Fruit fly (Drosophila melanogaster) whole organism, prepupa: ENCODE measurements around the gene CG11398.

Experiments
- Blimp-1 ChIP-seq: fragments of 200-800 bp; sonication (Bioruptor generic); optimal IDR thresholded peaks from 3 replicates; lab custom pipeline; 2017; ENCODE audit warnings: missing biosample characterization, missing genetic modification characterization, mild to moderate bottlenecking, moderate library complexity, missing genetic modification reagents
- CG10669 ChIP-seq: fragments of 200-800 bp; sonication (Bioruptor generic); optimal IDR thresholded peaks from 3 replicates; lab custom pipeline; 2018; ENCODE audit warnings: missing biosample characterization, mild to moderate bottlenecking, missing genetic modification characterization, moderate library complexity
- CG15336 ChIP-seq: fragments of 200-800 bp; sonication (Bioruptor generic); IDR thresholded peaks from 2 replicates; pipeline ENCODE4 v1.3.6; 2022; ENCODE audit warnings: missing biosample characterization, missing genetic modification characterization
- CG16779 ChIP-seq: fragments of 200-800 bp; sonication (Bioruptor generic); optimal IDR thresholded peaks from 3 replicates; lab custom pipeline; 2017; ENCODE audit warnings: missing biosample characterization, mild to moderate bottlenecking, missing genetic modification characterization
- CG31627 ChIP-seq: fragments of 200-800 bp; sonication (Bioruptor generic); optimal IDR thresholded peaks from 3 replicates; lab custom pipeline; 2016; ENCODE audit warnings: missing biosample characterization, missing genetic modification characterization
- CG32006 ChIP-seq: fragments of 200-800 bp; sonication (Bioruptor generic); optimal IDR thresholded peaks from 3 replicates; lab custom pipeline; 2017; ENCODE audit warnings: missing biosample characterization, mild to moderate bottlenecking, missing genetic modification characterization
- CG34406 ChIP-seq: fragments of 200-800 bp; sonication (Bioruptor generic); optimal IDR thresholded peaks from 3 replicates; lab custom pipeline; 2016; ENCODE audit warnings: missing biosample characterization, missing genetic modification characterization
- CG4318 ChIP-seq: fragments of 200-800 bp; sonication (Bioruptor generic); optimal IDR thresholded peaks from 3 replicates; lab custom pipeline; 2017; ENCODE audit warnings: missing biosample characterization, mild to moderate bottlenecking, missing genetic modification characterization
- CG6163 ChIP-seq: fragments of 200-800 bp; sonication (Bioruptor generic); IDR thresholded peaks from 3 replicates; pipeline ENCODE4 v1.3.6; 2022; ENCODE audit warnings: missing biosample characterization, missing genetic modification characterization
- Eip75B ChIP-seq: fragments of 200-800 bp; sonication (Bioruptor generic); optimal IDR thresholded peaks from 3 replicates; lab custom pipeline; 2016; ENCODE audit warnings: missing biosample characterization, missing genetic modification characterization
- Eip78C ChIP-seq: fragments of 200-800 bp; sonication (Bioruptor generic); peaks from one replicate; lab custom pipeline; 2016; ENCODE audit warnings: missing biosample characterization, missing genetic modification characterization
- Eip93F ChIP-seq: fragments of 200-800 bp; sonication (Bioruptor generic); optimal IDR thresholded peaks from 2 replicates; lab custom pipeline; 2016; ENCODE audit warnings: missing biosample characterization, mild to moderate bottlenecking, missing genetic modification characterization
- Ets21C ChIP-seq: fragments of 200-800 bp; sonication (Bioruptor generic); optimal IDR thresholded peaks from 3 replicates; lab custom pipeline; 2016; ENCODE audit warnings: missing biosample characterization, missing genetic modification characterization
- Ets96B ChIP-seq: fragments of 200-800 bp; optimal IDR thresholded peaks from 2 replicates; lab custom pipeline; 2019; ENCODE audit warnings: missing biosample characterization, mild to moderate bottlenecking, missing genetic modification characterization, moderate library complexity
- Hr38 ChIP-seq: sonication (Bioruptor generic); optimal IDR thresholded peaks from 2 replicates; lab custom pipeline; 2016; ENCODE audit warnings: missing biosample characterization, missing genetic modification characterization
- Hr39 ChIP-seq: fragments of 200-800 bp; sonication (Bioruptor generic); optimal IDR thresholded peaks from 2 replicates; lab custom pipeline; 2016; ENCODE audit warnings: missing biosample characterization, missing genetic modification characterization
- Hr4 ChIP-seq: fragments of 200-800 bp; sonication (Bioruptor generic); optimal IDR thresholded peaks from 3 replicates; lab custom pipeline; 2016; ENCODE audit warnings: missing biosample characterization, missing genetic modification characterization
- Met ChIP-seq: fragments of 200-800 bp; sonication (Bioruptor generic); optimal IDR thresholded peaks from 3 replicates; lab custom pipeline; 2016; ENCODE audit warnings: missing biosample characterization, missing genetic modification characterization
- OdsH ChIP-seq: fragments of 200-800 bp; sonication (Bioruptor generic); optimal IDR thresholded peaks from 3 replicates; lab custom pipeline; 2016; ENCODE audit warnings: missing biosample characterization, missing genetic modification characterization
- Sox102F ChIP-seq: fragments of 200-800 bp; sonication (Bioruptor generic); optimal IDR thresholded peaks from 2 replicates; lab custom pipeline; 2016; ENCODE audit warnings: missing biosample characterization, mild to moderate bottlenecking, missing genetic modification characterization
- Sox14 ChIP-seq: fragments of 200-800 bp; sonication (Bioruptor generic); optimal IDR thresholded peaks from 3 replicates; lab custom pipeline; 2016; ENCODE audit warnings: missing biosample characterization, missing genetic modification characterization
- Sox15 ChIP-seq: fragments of 200-800 bp; sonication (Bioruptor generic); optimal IDR thresholded peaks from 3 replicates; lab custom pipeline; 2016; ENCODE audit warnings: missing biosample characterization, missing genetic modification characterization
- achi ChIP-seq: fragments of 200-800 bp; sonication (Bioruptor generic); optimal IDR thresholded peaks from 3 replicates; lab custom pipeline; 2016; ENCODE audit warnings: missing biosample characterization, missing genetic modification characterization
- acj6 ChIP-seq: fragments of 200-800 bp; sonication (Bioruptor generic); optimal IDR thresholded peaks from 3 replicates; lab custom pipeline; 2016; ENCODE audit warnings: missing biosample characterization, missing genetic modification characterization
- cyc ChIP-seq: fragments of 200-800 bp; sonication (Bioruptor generic); optimal IDR thresholded peaks from 3 replicates; lab custom pipeline; 2016; ENCODE audit warnings: missing biosample characterization, missing genetic modification characterization
- eg ChIP-seq: fragments of 200-800 bp; sonication (Bioruptor generic); IDR thresholded peaks from 3 replicates; pipeline ENCODE4 v1.3.6; 2022; ENCODE audit warnings: missing biosample characterization, missing genetic modification characterization
- esn ChIP-seq: fragments of 200-800 bp; sonication (Bioruptor generic); optimal IDR thresholded peaks from 2 replicates; lab custom pipeline; 2016; ENCODE audit warnings: missing biosample characterization, mild to moderate bottlenecking, missing genetic modification characterization, moderate library complexity
- fd59A ChIP-seq: fragments of 200-800 bp; sonication (Bioruptor generic); optimal IDR thresholded peaks from 2 replicates; lab custom pipeline; 2017; ENCODE audit warnings: missing biosample characterization, mild to moderate bottlenecking, missing genetic modification characterization, missing genetic modification reagents
- fkh ChIP-seq: fragments of 200-800 bp; sonication (Bioruptor generic); optimal IDR thresholded peaks from 3 replicates; lab custom pipeline; 2017; ENCODE audit warnings: missing biosample characterization, mild to moderate bottlenecking, missing genetic modification characterization, moderate library complexity
- lz ChIP-seq: fragments of 200-800 bp; sonication (Bioruptor generic); optimal IDR thresholded peaks from 3 replicates; lab custom pipeline; 2016; ENCODE audit warnings: missing biosample characterization, missing genetic modification characterization
- net ChIP-seq: fragments of 200-800 bp; sonication (Bioruptor generic); optimal IDR thresholded peaks from 3 replicates; lab custom pipeline; 2016; ENCODE audit warnings: missing biosample characterization, missing genetic modification characterization
- spab ChIP-seq: fragments of 200-800 bp; sonication (Bioruptor generic); optimal IDR thresholded peaks from 2 replicates; lab custom pipeline; 2017; ENCODE audit warnings: missing biosample characterization, mild to moderate bottlenecking, missing genetic modification characterization, missing genetic modification reagents
- svp ChIP-seq: fragments of 200-800 bp; sonication (Bioruptor generic); peaks from one replicate; lab custom pipeline; 2016; ENCODE audit warnings: missing biosample characterization, missing genetic modification characterization
- topi ChIP-seq: fragments of 200-800 bp; sonication (Bioruptor generic); optimal IDR thresholded peaks from 3 replicates; lab custom pipeline; 2016; ENCODE audit warnings: missing biosample characterization, missing genetic modification characterization
- vri ChIP-seq: fragments of 200-800 bp; sonication (Bioruptor generic); optimal IDR thresholded peaks from 3 replicates; lab custom pipeline; 2016; ENCODE audit warnings: missing biosample characterization, mild to moderate bottlenecking, missing genetic modification characterization

CG11398 gene

DNA sequence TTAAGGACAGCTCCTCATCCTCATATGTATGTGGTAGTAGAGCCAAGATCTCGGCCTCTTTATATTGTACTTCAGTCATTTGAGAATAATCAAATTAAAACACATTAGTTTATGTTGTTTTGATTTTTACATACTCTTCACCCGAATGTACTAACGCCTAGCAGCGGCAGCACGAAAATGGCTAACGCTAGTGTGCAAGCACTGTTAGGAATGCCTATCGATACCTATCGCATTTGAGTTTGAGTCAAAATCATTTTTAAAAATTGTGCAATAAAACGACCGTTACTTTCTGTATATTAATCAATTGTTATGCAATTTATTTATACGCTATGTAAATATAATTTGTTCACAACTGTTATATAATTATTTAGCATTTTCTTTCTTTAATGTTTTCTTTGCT lies at the start of gene CG11398:
CG11398 (minus strand) TSS at position 157 of the 400 bp plus-strand sequence.
- TF ChIP-seq topi (GFP tag; lab: Kevin White, UChicago) (peak; percentile 7), achi (no peak), CG6163 (no peak), Sox14 (peak; percentile 14), esn (GFP tag; lab: Kevin White, UChicago) (no peak), Ets96B (no peak), Eip78C (GFP tag; lab: Kevin White, UChicago) (peak; percentile 30), Eip75B (GFP tag; lab: Kevin White, UChicago) (no peak)

DNA sequence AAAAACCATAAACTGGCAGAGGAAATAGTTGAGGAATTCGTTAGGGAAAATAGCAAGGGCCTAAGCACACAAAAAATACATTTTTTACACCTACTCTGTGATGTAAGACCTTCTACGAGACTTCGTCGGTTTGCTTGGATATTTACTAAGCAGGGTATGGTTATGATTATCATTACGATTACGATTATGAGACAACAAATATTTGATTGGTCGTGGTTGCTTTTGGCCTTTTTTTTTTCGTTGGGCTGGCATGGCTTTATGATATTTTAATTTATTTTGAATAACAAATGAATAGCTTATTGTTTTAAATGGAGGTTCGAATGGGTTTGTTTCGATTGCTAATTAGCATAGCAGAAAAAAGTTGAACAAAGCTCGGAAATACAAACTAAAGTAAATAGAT lies 49.6 kb upstream of the CG11398 start:
- TF ChIP-seq Hr38 (no peak), fkh (peak; percentile 64)

DNA sequence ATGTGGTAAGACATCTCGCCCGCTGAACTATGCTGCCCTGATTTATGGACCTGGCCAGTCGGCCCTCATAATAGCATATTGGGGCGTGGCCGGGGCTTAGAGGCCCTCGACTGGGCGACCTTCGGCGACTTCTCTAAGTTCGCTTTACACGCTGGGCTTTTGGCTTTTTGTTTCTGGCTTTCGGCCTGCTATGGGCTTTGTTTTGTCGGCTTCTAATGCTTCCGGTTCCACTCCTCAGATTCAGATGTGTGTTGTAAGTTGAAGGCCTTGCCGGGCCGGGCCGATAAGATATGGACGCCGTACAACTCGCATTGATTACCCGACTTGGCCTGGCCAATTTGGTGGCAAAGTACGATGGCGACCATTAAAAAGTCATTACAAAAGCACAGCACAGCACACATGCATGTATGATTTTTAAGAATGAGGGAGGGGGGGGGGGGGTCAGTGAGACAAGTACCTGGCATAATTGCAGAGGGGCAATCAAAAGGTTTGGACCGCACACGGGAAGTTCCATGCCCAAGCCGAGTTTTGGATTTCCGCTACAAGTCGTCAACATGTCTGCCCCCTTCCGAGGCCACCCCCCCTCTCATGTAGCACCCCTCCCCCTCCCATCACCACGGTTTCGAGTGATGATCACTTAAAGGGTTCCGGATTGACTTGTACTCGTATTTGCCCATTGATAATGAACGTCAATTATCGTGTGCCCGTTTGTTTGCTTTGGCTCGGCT lies 47.7 kb upstream of the CG11398 start:
- TF ChIP-seq spab (GFP tag; lab: Kevin White, UChicago) (no peak), CG34406 (GFP tag; lab: Kevin White, UChicago) (no peak), Ets96B (no peak), fkh (peak; percentile 68)

DNA sequence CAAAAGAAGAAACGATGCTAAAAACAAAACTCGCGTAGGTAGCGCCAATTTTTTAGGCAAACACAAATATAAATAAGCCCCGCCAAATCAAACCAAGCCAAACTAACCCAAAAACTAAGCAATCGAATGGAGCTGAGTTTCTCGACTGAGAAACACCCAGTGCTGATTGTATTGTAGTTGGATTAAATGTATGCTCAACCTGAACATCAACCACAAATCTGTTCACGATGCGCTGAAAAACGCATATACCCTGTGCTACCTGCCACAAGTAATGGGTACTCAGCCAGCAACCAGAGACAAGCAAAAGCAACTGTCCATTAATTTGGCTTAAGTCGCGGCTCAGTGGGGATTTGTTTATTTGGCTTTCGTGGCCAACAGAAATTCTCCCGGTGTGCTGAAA lies 45.4 kb upstream of the CG11398 start:
- 0 out of 3 replicates have a peak, but pooled peaks have one; percentile 15 for TF ChIP-seq eg (GFP tag; lab: Robert Waterston, UW)
- TF ChIP-seq Hr39 (GFP tag; lab: Kevin White, UChicago): peak; percentile 5
- no peak for TF ChIP-seq Sox15
- TF ChIP-seq Hr4 (GFP tag; lab: Kevin White, UChicago): peak; percentile 42
- TF ChIP-seq CG31627 (GFP tag; lab: Kevin White, UChicago): no peak
- peak; percentile 30 for TF ChIP-seq fkh
- peak; percentile 28 for TF ChIP-seq OdsH
- TF ChIP-seq svp (GFP tag; lab: Kevin White, UChicago): no peak
- peak; percentile 24 for TF ChIP-seq CG32006
- peak; percentile 8 for TF ChIP-seq acj6 (GFP tag; lab: Kevin White, UChicago)
- no peak for TF ChIP-seq net (GFP tag; lab: Kevin White, UChicago)
- peak; percentile 49 for TF ChIP-seq Eip78C (GFP tag; lab: Kevin White, UChicago)
- peak; percentile 31; the same call in 1 of the 2 replicates for TF ChIP-seq CG15336 (GFP tag; lab: Robert Waterston, UW)

DNA sequence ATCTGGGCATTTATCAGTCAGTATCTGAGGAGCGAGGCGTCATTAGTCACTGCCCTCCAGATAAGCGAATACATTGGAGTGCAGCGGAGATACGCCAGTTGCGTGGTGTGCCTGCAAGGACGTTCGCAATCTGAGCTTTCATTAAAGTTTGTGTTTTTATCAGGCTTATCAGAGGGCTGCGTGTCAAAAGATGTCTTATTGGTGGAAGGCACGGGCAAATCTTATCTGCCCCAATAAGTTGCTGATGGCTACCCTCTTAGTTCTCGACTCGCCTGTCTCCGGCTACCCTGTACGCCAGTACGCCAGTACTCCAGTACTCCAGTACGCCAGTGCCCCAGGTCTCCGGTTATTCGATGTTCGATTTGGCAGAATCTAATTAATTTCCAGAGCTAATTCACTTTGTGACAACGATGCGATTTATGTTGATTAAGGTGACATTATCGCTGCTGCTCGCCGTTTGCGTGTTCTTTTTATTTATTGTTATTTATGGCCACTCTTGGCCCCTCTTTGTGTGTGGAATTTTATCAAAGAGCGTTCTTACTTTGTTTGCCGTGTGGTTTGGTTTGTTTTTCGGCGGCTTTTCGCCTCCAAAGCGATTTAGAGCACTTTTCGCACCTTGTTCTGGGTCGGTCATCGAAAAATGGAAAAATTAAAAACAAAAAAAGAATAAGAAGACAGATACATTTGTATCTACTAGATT lies 41.9 kb upstream of the CG11398 start:
- TF ChIP-seq CG4318 (GFP tag; lab: Kevin White, UChicago): no peak
- peak; percentile 34 for TF ChIP-seq vri
- TF ChIP-seq svp (GFP tag; lab: Kevin White, UChicago): peak; percentile 41
- TF ChIP-seq Eip93F (GFP tag; lab: Kevin White, UChicago): peak; percentile 19

DNA sequence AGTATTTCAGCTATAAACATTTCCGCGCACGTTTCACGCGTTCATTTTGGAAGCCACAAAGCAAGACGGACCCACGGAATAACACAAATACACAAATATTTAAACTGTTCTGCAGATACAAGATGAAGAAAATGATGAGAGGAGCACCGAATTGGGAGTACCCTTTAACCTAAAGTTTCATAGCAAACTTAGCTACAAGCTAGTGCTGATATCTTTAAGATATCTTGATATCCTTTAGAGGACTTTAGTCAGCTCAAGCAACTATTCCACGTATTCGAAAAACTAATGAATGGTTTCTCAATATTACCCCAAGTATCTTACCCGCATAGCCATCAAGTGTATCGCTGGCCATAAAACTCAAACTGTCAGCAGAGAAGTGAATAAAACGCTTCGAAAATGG lies 41.2 kb upstream of the CG11398 start:
- no peak for TF ChIP-seq Blimp-1 (GFP tag; lab: Kevin White, UChicago)
- TF ChIP-seq Eip78C (GFP tag; lab: Kevin White, UChicago): peak; percentile 47
- TF ChIP-seq Sox102F (GFP tag; lab: Kevin White, UChicago): no peak
- TF ChIP-seq OdsH: no peak
- TF ChIP-seq CG16779 (tag; lab: Kevin White, UChicago): no peak
- no peak for TF ChIP-seq CG15336 (GFP tag; lab: Robert Waterston, UW)
- no peak for TF ChIP-seq Ets21C (GFP tag; lab: Kevin White, UChicago)
- TF ChIP-seq fd59A (GFP tag; lab: Kevin White, UChicago): no peak
- TF ChIP-seq Met (GFP tag; lab: Kevin White, UChicago): peak; percentile 7
- TF ChIP-seq CG34406 (GFP tag; lab: Kevin White, UChicago): no peak
- no peak for TF ChIP-seq lz (GFP tag; lab: Kevin White, UChicago)
- TF ChIP-seq vri: no peak
- TF ChIP-seq acj6 (GFP tag; lab: Kevin White, UChicago): no peak
- peak; percentile 57 for TF ChIP-seq svp (GFP tag; lab: Kevin White, UChicago)
- TF ChIP-seq cyc (GFP tag; lab: Kevin White, UChicago): no peak
- TF ChIP-seq Sox15: no peak
- no peak for TF ChIP-seq Hr39 (GFP tag; lab: Kevin White, UChicago)
- TF ChIP-seq CG10669 (GFP tag; lab: Kevin White, UChicago): no peak
- no peak for TF ChIP-seq achi
